Worm (Caenorhabditis elegans): Measurements from ENCODE around the gene srg-61.

The srg-61 gene

DNA sequence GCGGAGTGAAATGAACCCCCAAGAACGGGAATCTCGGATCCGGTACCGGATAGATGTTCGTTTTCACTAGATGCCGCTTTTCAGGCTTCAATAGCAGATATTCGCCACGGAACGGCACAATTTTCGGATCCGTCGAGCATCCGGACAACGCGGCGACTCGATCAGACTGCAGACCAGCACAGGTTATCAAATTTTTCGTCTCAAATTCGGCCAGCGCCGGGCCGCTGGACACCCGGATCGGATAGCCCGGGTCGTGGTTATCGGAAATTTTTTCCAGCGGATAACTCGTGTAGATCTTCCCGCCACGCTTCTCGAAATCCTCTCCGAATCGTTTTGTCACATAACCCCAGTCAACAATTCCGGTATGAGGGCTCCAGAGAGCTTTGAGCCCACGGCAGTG, 49.6 kb downstream of the srg-61 start:
- TF ChIP-seq eor-1 (tag; optimal IDR thresholded peaks at IDR 0.05), result no peak
- TF ChIP-seq mml-1 (tag; optimal IDR thresholded peaks at IDR 0.05), result no peak

Data from whole organism, L3 larva.